Worm (Caenorhabditis elegans) whole organism, mixed stage, embryonic: Measurements from ENCODE around the gene T12G3.11.

Experiments
- lsy-2 ChIP-seq: fragments of 150-350 bp; optimal IDR thresholded peaks from 2 replicates; lab custom pipeline; 2014; ENCODE audit warnings: missing biosample characterization, missing genetic modification characterization
- mep-1 ChIP-seq: fragments of 150-350 bp; optimal IDR thresholded peaks from 2 replicates; lab custom pipeline; 2017; ENCODE audit warnings: missing biosample characterization, missing genetic modification reagents, missing genetic modification characterization, inconsistent platforms
- nhr-28 ChIP-seq: fragments of 150-350 bp; optimal IDR thresholded peaks from 2 replicates; lab custom pipeline; 2014; ENCODE audit warnings: missing biosample characterization, missing genetic modification characterization
- snpc-4 ChIP-seq: fragments of 150-350 bp; optimal IDR thresholded peaks from 2 replicates; lab custom pipeline; 2014; ENCODE audit warnings: missing biosample characterization, missing genetic modification characterization
- unc-120 ChIP-seq: sonication (generic microtip); optimal IDR thresholded peaks from 2 replicates; lab custom pipeline; 2017; ENCODE audit warnings: missing genetic modification characterization, missing compliant biosample characterization; ENCODE audit not compliant: poor library complexity, severe bottlenecking

DNA sequence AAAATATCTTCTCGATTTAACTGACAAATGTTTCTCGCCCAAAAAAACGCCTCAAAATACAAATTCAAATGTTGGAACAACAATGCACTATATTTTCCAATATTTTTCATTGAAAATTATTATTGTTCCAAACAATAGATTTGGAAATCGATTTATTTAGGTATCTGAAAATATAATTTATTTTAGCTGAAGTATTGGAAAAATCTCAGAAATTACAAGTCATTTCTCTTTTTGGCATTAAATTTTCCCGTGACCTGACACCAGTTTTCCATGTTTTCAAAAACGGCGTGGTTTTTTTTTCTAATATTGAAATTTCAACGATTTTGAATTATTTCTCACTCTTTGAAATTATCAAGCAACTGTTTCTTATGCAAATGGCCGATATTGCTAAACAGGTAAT lies 16.5 kb downstream of the T12G3.11 start, which contains the start of gene spe-17:
- TF ChIP-seq nhr-28 (tag; lab: Kevin White, UChicago), result no peak
- TF ChIP-seq unc-120 (tag; lab: Kevin White, UChicago), result no peak
- no peak for TF ChIP-seq snpc-4 (tag; lab: Kevin White, UChicago)
- no peak for TF ChIP-seq mep-1 (tag; lab: Kevin White, UChicago)
- TF ChIP-seq lsy-2 (tag; lab: Kevin White, UChicago), result no peak
